Worm (Caenorhabditis elegans): ENCODE data around the gene Y38H6C.25.

DNA sequence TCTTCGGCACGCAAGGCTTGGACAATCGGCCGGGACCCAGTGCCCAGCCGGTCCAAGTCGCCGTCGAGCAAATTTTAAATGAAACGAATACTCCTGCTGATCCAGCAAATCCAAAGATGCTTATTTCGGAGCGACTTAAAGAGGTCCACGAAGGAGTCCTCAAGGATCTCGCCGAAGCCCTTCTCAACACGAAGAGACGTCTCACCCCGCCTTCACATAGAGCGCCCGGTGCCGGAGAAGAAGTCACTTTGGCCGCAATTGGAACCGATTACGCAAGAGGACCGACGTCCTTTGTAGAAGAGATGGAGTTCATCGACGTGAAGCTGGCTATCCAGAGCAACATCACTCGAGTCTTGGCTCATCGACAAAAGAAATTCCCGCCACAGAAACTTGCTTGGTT is 9.6 kb upstream of the Y38H6C.25 start:
- no peak for TF ChIP-seq T22C8.4 (GFP tag; IDR thresholded peaks at IDR 0.05)
- no peak for TF ChIP-seq ztf-23 (GFP tag; IDR thresholded peaks at IDR 0.05)
